Fruit fly (Drosophila melanogaster): ENCODE results near the gene syd.

Gene syd

dm6 chr3L:7882105-7882504, 53.8 kb downstream of the syd start:
- TF ChIP-seq CG5204 (GFP tag; optimal IDR thresholded peaks at IDR 0.05) (no peak), cnc (optimal IDR thresholded peaks at IDR 0.05) (no peak), CG7045 (GFP tag; optimal IDR thresholded peaks at IDR 0.05) (no peak), CG14711 (tag; optimal IDR thresholded peaks at IDR 0.05) (no peak), ovo (GFP tag; optimal IDR thresholded peaks at IDR 0.05) (peak; percentile 1), bab1 (GFP tag; optimal IDR thresholded peaks at IDR 0.05) (no peak), CG7101 (tag; optimal IDR thresholded peaks at IDR 0.05) (peak; percentile 46), kay (GFP tag; ENCODE audit: borderline replicate concordance) (no peak), Crg-1 (GFP tag; optimal IDR thresholded peaks at IDR 0.05) (peak; percentile 14), toe (GFP tag; optimal IDR thresholded peaks at IDR 0.05) (no peak), CG11617 (GFP tag; optimal IDR thresholded peaks at IDR 0.05) (peak; percentile 26), tj (GFP tag; optimal IDR thresholded peaks at IDR 0.05) (no peak), pad (GFP tag; optimal IDR thresholded peaks at IDR 0.05) (no peak), cic (GFP tag; optimal IDR thresholded peaks at IDR 0.05) (no peak), Hr96 (GFP tag; optimal IDR thresholded peaks at IDR 0.05) (no peak), CG33017 (tag; optimal IDR thresholded peaks at IDR 0.05) (peak; percentile 1), Clk (GFP tag; optimal IDR thresholded peaks at IDR 0.05) (no peak)

dm6 chr3L:7881127-7881526, 54.8 kb downstream of the syd start:
- TF ChIP-seq Crg-1 (GFP tag; optimal IDR thresholded peaks at IDR 0.05) (no peak), CG1620 (GFP tag; optimal IDR thresholded peaks at IDR 0.05) (no peak)

- TF ChIP-seq tj (GFP tag; optimal IDR thresholded peaks at IDR 0.05) (peak; percentile 72), Clk (GFP tag; optimal IDR thresholded peaks at IDR 0.05) (no peak), cic (GFP tag; optimal IDR thresholded peaks at IDR 0.05) (no peak), Crg-1 (GFP tag; optimal IDR thresholded peaks at IDR 0.05) (no peak), CG5204 (GFP tag; optimal IDR thresholded peaks at IDR 0.05) (no peak), toe (GFP tag; optimal IDR thresholded peaks at IDR 0.05) (no peak), CG1620 (GFP tag; optimal IDR thresholded peaks at IDR 0.05) (no peak)
Measured at dm6 chr3L:7879616-7880015, 56.3 kb downstream of the syd start.

- TF ChIP-seq pad (GFP tag; optimal IDR thresholded peaks at IDR 0.05) (no peak), CG12768 (GFP tag; optimal IDR thresholded peaks at IDR 0.05) (no peak), bab1 (GFP tag; optimal IDR thresholded peaks at IDR 0.05) (no peak), CG11617 (GFP tag; optimal IDR thresholded peaks at IDR 0.05) (no peak), cnc (optimal IDR thresholded peaks at IDR 0.05) (no peak), Crg-1 (GFP tag; optimal IDR thresholded peaks at IDR 0.05) (no peak), ovo (GFP tag; optimal IDR thresholded peaks at IDR 0.05) (no peak), cic (GFP tag; optimal IDR thresholded peaks at IDR 0.05) (no peak), CG7101 (tag; optimal IDR thresholded peaks at IDR 0.05) (no peak), Mnt (GFP tag; optimal IDR thresholded peaks at IDR 0.05) (no peak), kay (GFP tag; ENCODE audit: borderline replicate concordance) (no peak), CG14711 (tag; optimal IDR thresholded peaks at IDR 0.05) (no peak), Clk (GFP tag; optimal IDR thresholded peaks at IDR 0.05) (no peak), tj (GFP tag; optimal IDR thresholded peaks at IDR 0.05) (no peak), Hr96 (GFP tag; optimal IDR thresholded peaks at IDR 0.05) (no peak), CG5204 (GFP tag; optimal IDR thresholded peaks at IDR 0.05) (no peak), CG7045 (GFP tag; optimal IDR thresholded peaks at IDR 0.05) (no peak), CG1620 (GFP tag; optimal IDR thresholded peaks at IDR 0.05) (no peak)
Measured at dm6 chr3L:7877466-7877865, 58.5 kb downstream of the syd start.

dm6 chr3L:7876367-7876703, 59.6 kb downstream of the syd start:
- TF ChIP-seq CG7101 (tag; optimal IDR thresholded peaks at IDR 0.05) = no peak
- TF ChIP-seq cnc (optimal IDR thresholded peaks at IDR 0.05) = no peak
- no peak for TF ChIP-seq CG11617 (GFP tag; optimal IDR thresholded peaks at IDR 0.05)
- no peak for TF ChIP-seq CG1620 (GFP tag; optimal IDR thresholded peaks at IDR 0.05)
- TF ChIP-seq kay (GFP tag; ENCODE audit: borderline replicate concordance) = no peak
- no peak for TF ChIP-seq CG12768 (GFP tag; optimal IDR thresholded peaks at IDR 0.05)
- no peak for TF ChIP-seq Mnt (GFP tag; optimal IDR thresholded peaks at IDR 0.05)
- TF ChIP-seq ovo (GFP tag; optimal IDR thresholded peaks at IDR 0.05) = no peak
- TF ChIP-seq toe (GFP tag; optimal IDR thresholded peaks at IDR 0.05) = no peak
- TF ChIP-seq CG14711 (tag; optimal IDR thresholded peaks at IDR 0.05) = no peak
- no peak for TF ChIP-seq pad (GFP tag; optimal IDR thresholded peaks at IDR 0.05)

- TF ChIP-seq CG11617 (GFP tag; optimal IDR thresholded peaks at IDR 0.05) (peak; percentile 11), CG1620 (GFP tag; optimal IDR thresholded peaks at IDR 0.05) (no peak), cnc (optimal IDR thresholded peaks at IDR 0.05) (no peak), bab1 (GFP tag; optimal IDR thresholded peaks at IDR 0.05) (peak; percentile 43), pad (GFP tag; optimal IDR thresholded peaks at IDR 0.05) (peak; percentile 79), Crg-1 (GFP tag; optimal IDR thresholded peaks at IDR 0.05) (no peak), CG12768 (GFP tag; optimal IDR thresholded peaks at IDR 0.05) (no peak)
Measured at dm6 chr3L:7875606-7876366, 60.1 kb downstream of the syd start.

- TF ChIP-seq tj (GFP tag; optimal IDR thresholded peaks at IDR 0.05) (no peak), Mnt (GFP tag; optimal IDR thresholded peaks at IDR 0.05) (no peak), CG33017 (tag; optimal IDR thresholded peaks at IDR 0.05) (no peak), Clk (GFP tag; optimal IDR thresholded peaks at IDR 0.05) (no peak), CG12768 (GFP tag; optimal IDR thresholded peaks at IDR 0.05) (no peak), toe (GFP tag; optimal IDR thresholded peaks at IDR 0.05) (no peak), Hr96 (GFP tag; optimal IDR thresholded peaks at IDR 0.05) (no peak), CG1620 (GFP tag; optimal IDR thresholded peaks at IDR 0.05) (no peak), cnc (optimal IDR thresholded peaks at IDR 0.05) (no peak), CG5204 (GFP tag; optimal IDR thresholded peaks at IDR 0.05) (no peak), CG7101 (tag; optimal IDR thresholded peaks at IDR 0.05) (no peak), kay (GFP tag; ENCODE audit: borderline replicate concordance) (no peak), Crg-1 (GFP tag; optimal IDR thresholded peaks at IDR 0.05) (no peak), ovo (GFP tag; optimal IDR thresholded peaks at IDR 0.05) (no peak), pad (GFP tag; optimal IDR thresholded peaks at IDR 0.05) (no peak)
Measured at dm6 chr3L:7874507-7874906, 61.4 kb downstream of the syd start.

All from whole organism, adult.